Fruit fly (Drosophila melanogaster) whole organism, embryonic: ENCODE data around the gene CG34327.

ENCODE experiments used
- CG10209 ChIP-seq: fragments of 200-800 bp; sonication (Bioruptor generic); optimal IDR thresholded peaks from 3 replicates; lab custom pipeline; 2017; ENCODE audit warnings: missing biosample characterization, mild to moderate bottlenecking, missing genetic modification characterization, missing genetic modification reagents
- CG10979 ChIP-seq: fragments of 200-800 bp; sonication (Bioruptor generic); optimal IDR thresholded peaks from 2 replicates; lab custom pipeline; 2018; ENCODE audit warnings: missing biosample characterization, mild to moderate bottlenecking, missing genetic modification characterization, moderate library complexity
- CG11456 ChIP-seq: fragments of 200-800 bp; sonication (Bioruptor generic); IDR thresholded peaks from 3 replicates; pipeline ENCODE4 v1.3.6; 2022; ENCODE audit warnings: missing biosample characterization, missing genetic modification characterization
- CG13424 ChIP-seq: fragments of 200-800 bp; sonication (Bioruptor generic); optimal IDR thresholded peaks from 2 replicates; lab custom pipeline; 2019; ENCODE audit warnings: missing biosample characterization, mild to moderate bottlenecking, missing genetic modification characterization, moderate library complexity
- CG14050 ChIP-seq: fragments of 200-800 bp; sonication (Bioruptor generic); IDR thresholded peaks from 3 replicates; pipeline ENCODE4 v1.3.6; 2022; ENCODE audit warnings: missing biosample characterization, missing genetic modification characterization
- CG14441 ChIP-seq: fragments of 200-800 bp; sonication (Bioruptor generic); IDR thresholded peaks from 2 replicates; pipeline ENCODE4 v1.3.6; 2022; ENCODE audit warnings: missing biosample characterization, missing genetic modification characterization
- CG15269 ChIP-seq: fragments of 200-800 bp; sonication (Bioruptor generic); optimal IDR thresholded peaks from 2 replicates; lab custom pipeline; 2018; ENCODE audit warnings: missing biosample characterization, mild to moderate bottlenecking, missing genetic modification characterization, moderate library complexity
- CG1603 ChIP-seq: fragments of 200-800 bp; sonication (Bioruptor generic); optimal IDR thresholded peaks from 2 replicates; lab custom pipeline; 2019; ENCODE audit warnings: missing biosample characterization, mild to moderate bottlenecking, missing genetic modification characterization, moderate library complexity
- CG16813 ChIP-seq: fragments of 200-800 bp; sonication (Bioruptor generic); IDR thresholded peaks from 3 replicates; pipeline ENCODE4 v1.3.6; 2022; ENCODE audit warnings: missing biosample characterization, missing genetic modification characterization; ENCODE audit not compliant: partially characterized antibody
- CG16863 ChIP-seq: fragments of 200-800 bp; sonication (Bioruptor generic); optimal IDR thresholded peaks from 3 replicates; lab custom pipeline; 2016; ENCODE audit warnings: missing biosample characterization, missing genetic modification characterization
- CG17361 ChIP-seq: fragments of 200-800 bp; sonication (Bioruptor generic); IDR thresholded peaks from 3 replicates; pipeline ENCODE4 v1.3.6; 2022; ENCODE audit warnings: missing biosample characterization, missing genetic modification characterization
- CG17829 ChIP-seq: fragments of 200-800 bp; optimal IDR thresholded peaks from 2 replicates; lab custom pipeline; 2019; ENCODE audit warnings: missing biosample characterization, mild to moderate bottlenecking, missing genetic modification characterization, moderate library complexity
- CG31441 ChIP-seq: fragments of 200-800 bp; sonication (Bioruptor generic); IDR thresholded peaks from 2 replicates; pipeline ENCODE4 v1.3.6; 2022; ENCODE audit warnings: missing biosample characterization, missing genetic modification characterization
- CG5245 ChIP-seq: fragments of 200-800 bp; sonication (Bioruptor generic); optimal IDR thresholded peaks from 3 replicates; lab custom pipeline; 2016; ENCODE audit warnings: missing biosample characterization, missing genetic modification characterization
- CG6689 ChIP-seq: fragments of 200-800 bp; sonication (Bioruptor generic); IDR thresholded peaks from 2 replicates; pipeline ENCODE4 v1.3.6; 2022; ENCODE audit warnings: missing biosample characterization, missing genetic modification characterization
- CG6854 ChIP-seq: fragments of 200-800 bp; sonication (Bioruptor generic); optimal IDR thresholded peaks from 3 replicates; lab custom pipeline; 2017; ENCODE audit warnings: missing biosample characterization, mild to moderate bottlenecking, missing genetic modification characterization
- CG7556 ChIP-seq: fragments of 200-800 bp; sonication (Bioruptor generic); optimal IDR thresholded peaks from 2 replicates; lab custom pipeline; 2017; ENCODE audit warnings: missing biosample characterization, mild to moderate bottlenecking, missing genetic modification characterization
- CG7745 ChIP-seq: fragments of 200-800 bp; sonication (Bioruptor generic); optimal IDR thresholded peaks from 2 replicates; lab custom pipeline; 2018; ENCODE audit warnings: missing biosample characterization, mild to moderate bottlenecking, missing genetic modification characterization, moderate library complexity
- CG7839 ChIP-seq: fragments of 200-800 bp; sonication (Bioruptor generic); optimal IDR thresholded peaks from 3 replicates; lab custom pipeline; 2018; ENCODE audit warnings: missing biosample characterization, mild to moderate bottlenecking, missing genetic modification characterization, moderate library complexity
- CG8089 ChIP-seq: fragments of 200-800 bp; sonication (Bioruptor generic); optimal IDR thresholded peaks from 3 replicates; lab custom pipeline; 2016; ENCODE audit warnings: missing biosample characterization, missing genetic modification characterization
- CG8765 ChIP-seq: fragments of 200-800 bp; sonication (Bioruptor generic); IDR thresholded peaks from 2 replicates; pipeline ENCODE4 v1.3.6; 2022; ENCODE audit warnings: missing biosample characterization, missing genetic modification characterization
- CG9437 ChIP-seq: fragments of 200-800 bp; sonication (Bioruptor generic); optimal IDR thresholded peaks from 2 replicates; lab custom pipeline; 2018; ENCODE audit warnings: missing biosample characterization, mild to moderate bottlenecking, missing genetic modification characterization
- CTCF ChIP-seq: fragments of 200-800 bp; sonication (Bioruptor generic); optimal IDR thresholded peaks from 2 replicates; lab custom pipeline; 2017; ENCODE audit warnings: missing biosample characterization, mild to moderate bottlenecking, missing genetic modification characterization, moderate library complexity
- CoRest ChIP-seq: fragments of 200-800 bp; sonication (Bioruptor generic); optimal IDR thresholded peaks from 3 replicates; lab custom pipeline; 2018; ENCODE audit warnings: missing biosample characterization, mild to moderate bottlenecking, missing genetic modification characterization, moderate library complexity
- D19A ChIP-seq: fragments of 200-800 bp; optimal IDR thresholded peaks from 3 replicates; lab custom pipeline; 2019; ENCODE audit warnings: missing biosample characterization, mild to moderate bottlenecking, missing genetic modification characterization, moderate library complexity
- Dip3 ChIP-seq: fragments of 200-800 bp; sonication (Bioruptor generic); optimal IDR thresholded peaks from 3 replicates; lab custom pipeline; 2016; ENCODE audit warnings: missing biosample characterization, missing genetic modification characterization
- Eip74EF ChIP-seq, 2 experiments: fragments of 200-800 bp in 1 of 2; fragments of >200 bp in 1 of 2; sonication (Bioruptor generic) in 1 of 2; optimal IDR thresholded peaks; 2 replicates each; lab custom pipeline; 2017 to 2019; ENCODE audit warnings: missing biosample characterization in 2 of 2, missing genetic modification characterization in 2 of 2, mild to moderate bottlenecking in 1 of 2, moderate library complexity in 1 of 2
- Gsc ChIP-seq: fragments of 200-800 bp; sonication (Bioruptor generic); IDR thresholded peaks from 2 replicates; pipeline ENCODE4 v1.3.6; 2022; ENCODE audit warnings: missing biosample characterization, missing genetic modification characterization
- Hmr ChIP-seq: fragments of 200-800 bp; sonication (Bioruptor generic); optimal IDR thresholded peaks from 3 replicates; lab custom pipeline; 2017; ENCODE audit warnings: mild to moderate bottlenecking, missing biosample characterization, missing genetic modification reagents, missing genetic modification characterization
- NC2β ChIP-seq: fragments of 200-800 bp; sonication (Bioruptor generic); optimal IDR thresholded peaks from 2 replicates; lab custom pipeline; 2016; ENCODE audit warnings: missing biosample characterization, missing genetic modification characterization
- Ravus ChIP-seq: fragments of 200-800 bp; sonication (Bioruptor generic); IDR thresholded peaks from 2 replicates; pipeline ENCODE4 v1.3.6; 2022; ENCODE audit warnings: missing biosample characterization, missing genetic modification characterization
- Rfx ChIP-seq: fragments of 200-800 bp; sonication (Bioruptor generic); IDR thresholded peaks from 2 replicates; pipeline ENCODE4 v1.3.6; 2022; ENCODE audit warnings: missing biosample characterization, missing genetic modification characterization
- Rx ChIP-seq: fragments of 200-800 bp; sonication (Bioruptor generic); IDR thresholded peaks from 2 replicates; pipeline ENCODE4 v1.3.6; 2022; ENCODE audit warnings: missing biosample characterization, missing genetic modification characterization
- Sox102F ChIP-seq: fragments of 200-800 bp; sonication (Bioruptor generic); optimal IDR thresholded peaks from 2 replicates; lab custom pipeline; 2018; ENCODE audit warnings: missing biosample characterization, mild to moderate bottlenecking, missing genetic modification characterization, moderate library complexity
- Xbp1 ChIP-seq: fragments of 200-800 bp; sonication (Bioruptor generic); optimal IDR thresholded peaks from 3 replicates; lab custom pipeline; 2016; ENCODE audit warnings: missing biosample characterization, mild to moderate bottlenecking, missing genetic modification characterization
- Xrp1 ChIP-seq: fragments of 200-800 bp; sonication (Bioruptor generic); IDR thresholded peaks from 2 replicates; pipeline ENCODE4 v1.3.6; 2022; ENCODE audit warnings: missing biosample characterization, missing genetic modification characterization
- ci ChIP-seq: fragments of 200-800 bp; sonication (Bioruptor generic); IDR thresholded peaks from 3 replicates; pipeline ENCODE4 v1.3.6; 2022; ENCODE audit warnings: missing biosample characterization, missing genetic modification characterization
- ftz-f1 ChIP-seq: fragments of 200-800 bp; sonication (Bioruptor generic); optimal IDR thresholded peaks from 2 replicates; lab custom pipeline; 2016; ENCODE audit warnings: missing biosample characterization, missing genetic modification characterization
- grau ChIP-seq: fragments of 200-800 bp; optimal IDR thresholded peaks from 3 replicates; lab custom pipeline; 2019; ENCODE audit warnings: missing biosample characterization, mild to moderate bottlenecking, missing genetic modification characterization, moderate library complexity
- gt ChIP-seq: fragments of 200-800 bp; sonication (Bioruptor generic); IDR thresholded peaks from 2 replicates; pipeline ENCODE4 v1.3.6; 2022; ENCODE audit warnings: missing biosample characterization, missing genetic modification characterization
- kah ChIP-seq: fragments of 200-800 bp; sonication (Bioruptor generic); optimal IDR thresholded peaks from 2 replicates; lab custom pipeline; 2018; ENCODE audit warnings: missing biosample characterization, mild to moderate bottlenecking, missing genetic modification characterization
- lola ChIP-seq, 3 experiments: fragments of >200 bp in 2 of 3; fragments of 200-800 bp in 1 of 3; sonication (Bioruptor generic) in 1 of 3; optimal IDR thresholded peaks; 2 replicates each; lab custom pipeline; 2017 to 2019; ENCODE audit warnings: missing biosample characterization in 3 of 3, missing genetic modification characterization in 3 of 3, mild to moderate bottlenecking in 1 of 3, moderate library complexity in 1 of 3
- nau ChIP-seq: fragments of 200-800 bp; sonication (Bioruptor generic); optimal IDR thresholded peaks from 3 replicates; lab custom pipeline; 2017; ENCODE audit warnings: missing biosample characterization, mild to moderate bottlenecking, missing genetic modification characterization, missing genetic modification reagents
- prd ChIP-seq, 3 experiments: fragments of >200 bp in 2 of 3; fragments of 200-800 bp in 1 of 3; sonication (Bioruptor generic) in 1 of 3; optimal IDR thresholded peaks in 2 of 3; IDR thresholded peaks in 1 of 3; 2 replicates in 2 of 3; 3 replicates in 1 of 3; pipeline versions ENCODE4 v1.3.6 to Lab custom; 2017 to 2022; ENCODE audit warnings: missing biosample characterization in 1 of 3, missing genetic modification characterization in 1 of 3
- psq ChIP-seq: fragments of 200-800 bp; sonication (Bioruptor generic); optimal IDR thresholded peaks from 2 replicates; lab custom pipeline; 2017; ENCODE audit warnings: missing biosample characterization, missing genetic modification characterization
- pzg ChIP-seq: fragments of 200-800 bp; sonication (Bioruptor generic); optimal IDR thresholded peaks from 3 replicates; lab custom pipeline; 2018; ENCODE audit warnings: missing biosample characterization, mild to moderate bottlenecking, missing genetic modification characterization, moderate library complexity
- sob ChIP-seq: fragments of 200-800 bp; sonication (Bioruptor generic); IDR thresholded peaks from 2 replicates; pipeline ENCODE4 v1.3.6; 2022; ENCODE audit warnings: missing biosample characterization, missing genetic modification characterization
- stwl ChIP-seq: fragments of 200-800 bp; sonication (Bioruptor generic); optimal IDR thresholded peaks from 3 replicates; lab custom pipeline; 2018; ENCODE audit warnings: missing biosample characterization, mild to moderate bottlenecking, missing genetic modification characterization, moderate library complexity
- unpg ChIP-seq: fragments of 200-800 bp; sonication (Bioruptor generic); optimal IDR thresholded peaks from 3 replicates; lab custom pipeline; 2018; ENCODE audit warnings: missing biosample characterization, mild to moderate bottlenecking, missing genetic modification characterization, moderate library complexity
- usp ChIP-seq: fragments of >200 bp; optimal IDR thresholded peaks from 2 replicates; lab custom pipeline; 2017; ENCODE audit warnings: missing biosample characterization, missing genetic modification characterization
- wor ChIP-seq: fragments of 200-800 bp; sonication (Bioruptor generic); IDR thresholded peaks from 2 replicates; pipeline ENCODE4 v1.3.6; 2022; ENCODE audit warnings: missing biosample characterization, missing genetic modification characterization

Gene CG34327

dm6 chrX:17237421-17237820 is 13.8 kb upstream of the CG34327 start (continued):
- no peak for TF ChIP-seq prd (optimal IDR thresholded peaks at IDR 0.05; lab: Kevin White, UChicago)
- TF ChIP-seq prd (GFP tag; IDR thresholded peaks at IDR 0.05; lab: Robert Waterston, UW): 0 out of 3 replicates have a peak, but pooled peaks have one; percentile 41
- peak in 1 of 2 experiments; percentile 21 for TF ChIP-seq Eip74EF (GFP tag; optimal IDR thresholded peaks at IDR 0.05; lab: Kevin White, UChicago)
- no peak for TF ChIP-seq CG11456
- no peak for TF ChIP-seq CG8765
- TF ChIP-seq grau: peak; percentile 14
- no peak for TF ChIP-seq Xbp1 (GFP tag; lab: Kevin White, UChicago)
- TF ChIP-seq CG14050: no peak
- no peak for TF ChIP-seq kah (GFP tag; lab: Kevin White, UChicago)
- TF ChIP-seq Gsc (GFP tag; lab: Robert Waterston, UW): no peak
- TF ChIP-seq CG8089 (GFP tag; lab: Kevin White, UChicago): no peak
- TF ChIP-seq CG5245 (GFP tag; lab: Kevin White, UChicago): no peak
- no peak for TF ChIP-seq ftz-f1 (GFP tag; lab: Kevin White, UChicago)
- peak; percentile 68 for TF ChIP-seq Sox102F (GFP tag; lab: Kevin White, UChicago)
- no peak for TF ChIP-seq CG1603 (tag; lab: Kevin White, UChicago)
- no peak for TF ChIP-seq nau (GFP tag; lab: Kevin White, UChicago)
- TF ChIP-seq CG14441: no peak
- peak; percentile 21 for TF ChIP-seq CoRest (tag; lab: Kevin White, UChicago)
- no peak for TF ChIP-seq CG7745 (tag; lab: Kevin White, UChicago)
- no peak for TF ChIP-seq Rfx
- peak; percentile 38 for TF ChIP-seq CG7839 (tag; lab: Kevin White, UChicago)
- no peak for TF ChIP-seq pzg
- TF ChIP-seq CG16863: no peak
- no peak for TF ChIP-seq Hmr
- peak; percentile 10 for TF ChIP-seq CG17829
- TF ChIP-seq psq: no peak
- peak; percentile 50 for TF ChIP-seq Xrp1
- no peak for TF ChIP-seq Rx (GFP tag; lab: Robert Waterston, UW)
- TF ChIP-seq unpg (GFP tag; lab: Kevin White, UChicago): peak; percentile 39
- TF ChIP-seq CG31441 (GFP tag; lab: Robert Waterston, UW): peak; percentile 51
- TF ChIP-seq usp: no peak
- no peak for TF ChIP-seq CG6854 (GFP tag; lab: Kevin White, UChicago)
- TF ChIP-seq sob (GFP tag; lab: Robert Waterston, UW): no peak
- TF ChIP-seq CG10209 (GFP tag; lab: Kevin White, UChicago): no peak
- TF ChIP-seq gt (GFP tag; lab: Robert Waterston, UW): no peak
- TF ChIP-seq stwl (tag; lab: Kevin White, UChicago): no peak
- TF ChIP-seq wor (GFP tag; lab: Robert Waterston, UW): 0 out of 2 replicates have a peak, but pooled peaks have one; percentile 23
- TF ChIP-seq CG15269 (tag; lab: Kevin White, UChicago): peak; percentile 18
- TF ChIP-seq CG7556 (GFP tag; lab: Kevin White, UChicago): peak; percentile 11
- TF ChIP-seq CG17361: 0 out of 3 replicates have a peak, but pooled peaks have one; percentile 46
- TF ChIP-seq D19A: peak; percentile 20
- TF ChIP-seq CTCF (GFP tag; lab: Kevin White, UChicago): no peak
- no peak for TF ChIP-seq CG16813 (GFP tag; lab: Robert Waterston, UW)
- TF ChIP-seq lola (GFP tag; optimal IDR thresholded peaks at IDR 0.05; lab: Kevin White, UChicago): peak in 1 of 3 experiments; percentile 26
- no peak for TF ChIP-seq Dip3 (GFP tag; lab: Kevin White, UChicago)
- no peak for TF ChIP-seq NC2β (GFP tag; lab: Kevin White, UChicago)
- TF ChIP-seq CG9437 (GFP tag; lab: Kevin White, UChicago): peak; percentile 9
- TF ChIP-seq CG6689 (GFP tag; lab: Robert Waterston, UW): 0 out of 2 replicates have a peak, but pooled peaks have one; percentile 5
- peak; percentile 42 for TF ChIP-seq CG10979 (tag; lab: Kevin White, UChicago)
- no peak for TF ChIP-seq ci (GFP tag; lab: Robert Waterston, UW)
- no peak for TF ChIP-seq Ravus (GFP tag; lab: Robert Waterston, UW)
- TF ChIP-seq CG13424 (tag; lab: Kevin White, UChicago): peak; percentile 20
